Worm (Caenorhabditis elegans) whole organism, young adult: ENCODE measurements around the gene F47C12.6.

Source experiments
- B0019.2 ChIP-seq: fragments of 200-800 bp; sonication (Bioruptor generic); conservative IDR thresholded peaks from 2 replicates; pipeline ENCODE4 v1.3.6; 2022; ENCODE audit warnings: missing genetic modification reagents, missing genetic modification characterization, missing compliant biosample characterization
- B0261.1 ChIP-seq: sonication (generic microtip); optimal IDR thresholded peaks from 2 replicates; lab custom pipeline; 2016; ENCODE audit warnings: mild to moderate bottlenecking, missing genetic modification characterization, moderate library complexity, missing compliant biosample characterization
- C17E4.6 ChIP-seq: fragments of 200-800 bp; sonication (Bioruptor generic); IDR thresholded peaks from 2 replicates; pipeline ENCODE4 v1.3.6; 2022; ENCODE audit warnings: missing genetic modification reagents, missing genetic modification characterization, missing compliant biosample characterization
- F33H1.4 ChIP-seq: fragments of 200-800 bp; sonication (Bioruptor generic); IDR thresholded peaks from 2 replicates; pipeline ENCODE4 v1.3.6; 2022; ENCODE audit warnings: missing genetic modification reagents, missing genetic modification characterization, missing compliant biosample characterization
- K12H6.12 ChIP-seq: fragments of 200-800 bp; sonication (Bioruptor generic); optimal IDR thresholded peaks from 2 replicates; lab custom pipeline; 2018; ENCODE audit warnings: mild to moderate bottlenecking, missing genetic modification characterization, missing compliant biosample characterization
- T07F8.4 ChIP-seq: sonication (generic microtip); optimal IDR thresholded peaks from 2 replicates; lab custom pipeline; 2016; ENCODE audit warnings: mild to moderate bottlenecking, missing genetic modification characterization, moderate library complexity, missing compliant biosample characterization
- Y67H2A.10 ChIP-seq: fragments of 200-800 bp; sonication (Bioruptor generic); conservative IDR thresholded peaks from 2 replicates; pipeline ENCODE4 v1.3.6; 2022; ENCODE audit warnings: missing genetic modification reagents, missing genetic modification characterization, missing compliant biosample characterization
- Y95B8A.8 ChIP-seq: fragments of 200-800 bp; sonication (Bioruptor generic); IDR thresholded peaks from 2 replicates; pipeline ENCODE4 v1.3.6; 2022; ENCODE audit warnings: missing genetic modification reagents, missing genetic modification characterization, missing compliant biosample characterization
- akir-1 ChIP-seq: fragments of 200-800 bp; sonication (Bioruptor generic); optimal IDR thresholded peaks from 2 replicates; lab custom pipeline; 2018; ENCODE audit warnings: mild to moderate bottlenecking, missing genetic modification characterization, moderate library complexity, missing compliant biosample characterization
- aptf-3 ChIP-seq: fragments of 200-800 bp; sonication (Bioruptor generic); IDR thresholded peaks from 2 replicates; pipeline ENCODE4 v1.3.6; 2022; ENCODE audit warnings: missing genetic modification characterization, missing compliant biosample characterization
- atf-7 ChIP-seq: sonication (generic microtip); optimal IDR thresholded peaks from 2 replicates; lab custom pipeline; 2017; ENCODE audit warnings: mild to moderate bottlenecking, missing genetic modification characterization, missing compliant biosample characterization
- athp-1 ChIP-seq: sonication (generic microtip); optimal IDR thresholded peaks from 2 replicates; lab custom pipeline; 2017; ENCODE audit warnings: mild to moderate bottlenecking, missing genetic modification characterization, missing compliant biosample characterization
- attf-3 ChIP-seq: fragments of 200-800 bp; sonication (Bioruptor generic); conservative IDR thresholded peaks from 2 replicates; pipeline ENCODE4 v1.3.6; 2022; ENCODE audit warnings: missing genetic modification reagents, missing genetic modification characterization, missing compliant biosample characterization
- attf-5 ChIP-seq: fragments of 200-800 bp; sonication (Bioruptor generic); optimal IDR thresholded peaks from 2 replicates; lab custom pipeline; 2018; ENCODE audit warnings: mild to moderate bottlenecking, missing genetic modification characterization, missing compliant biosample characterization
- attf-6 ChIP-seq: fragments of 200-800 bp; sonication (Bioruptor generic); IDR thresholded peaks from 2 replicates; pipeline ENCODE4 v1.3.6; 2022; ENCODE audit warnings: missing genetic modification reagents, missing genetic modification characterization, missing compliant biosample characterization
- bed-1 ChIP-seq: fragments of 200-800 bp; sonication (Bioruptor generic); IDR thresholded peaks from 2 replicates; pipeline ENCODE4 v1.3.6; 2022; ENCODE audit warnings: missing genetic modification reagents, missing genetic modification characterization, missing compliant biosample characterization
- cebp-2 ChIP-seq: fragments of 200-800 bp; sonication (Bioruptor generic); IDR thresholded peaks from 2 replicates; pipeline ENCODE4 v1.3.6; 2022; ENCODE audit warnings: missing genetic modification characterization, missing compliant biosample characterization
- ceh-40 ChIP-seq: fragments of 200-800 bp; sonication (Bioruptor generic); IDR thresholded peaks from 2 replicates; pipeline ENCODE4 v1.3.6; 2022; ENCODE audit warnings: missing genetic modification characterization, missing compliant biosample characterization
- ceh-58 ChIP-seq: fragments of 200-800 bp; sonication (Bioruptor generic); IDR thresholded peaks from 2 replicates; pipeline ENCODE4 v1.3.6; 2022; ENCODE audit warnings: missing genetic modification characterization, missing compliant biosample characterization
- die-1 ChIP-seq: sonication (generic microtip); optimal IDR thresholded peaks from 2 replicates; lab custom pipeline; 2016; ENCODE audit warnings: missing genotype, mild to moderate bottlenecking, missing genetic modification characterization, missing compliant biosample characterization
- dox-1 ChIP-seq: fragments of 200-800 bp; sonication (Bioruptor generic); IDR thresholded peaks from 2 replicates; pipeline ENCODE4 v1.3.6; 2022; ENCODE audit warnings: missing genetic modification reagents, missing genetic modification characterization, missing compliant biosample characterization
- egl-44 ChIP-seq: fragments of 200-800 bp; sonication (Bioruptor generic); IDR thresholded peaks from 2 replicates; pipeline ENCODE4 v1.3.6; 2022; ENCODE audit warnings: missing genetic modification reagents, missing genetic modification characterization, missing compliant biosample characterization
- ekl-4 ChIP-seq: fragments of 200-800 bp; sonication (Bioruptor generic); IDR thresholded peaks from 2 replicates; pipeline ENCODE4 v1.3.6; 2022; ENCODE audit warnings: missing genetic modification reagents, missing genetic modification characterization, missing compliant biosample characterization
- fkh-3 ChIP-seq: sonication (generic microtip); optimal IDR thresholded peaks from 2 replicates; lab custom pipeline; 2016; ENCODE audit warnings: mild to moderate bottlenecking, missing genetic modification characterization, missing compliant biosample characterization
- him-1 ChIP-seq: sonication (generic microtip); optimal IDR thresholded peaks from 2 replicates; lab custom pipeline; 2016; ENCODE audit warnings: missing genotype, missing genetic modification reagents, missing genetic modification characterization, missing compliant biosample characterization
- hlh-12 ChIP-seq: sonication (generic microtip); optimal IDR thresholded peaks from 2 replicates; lab custom pipeline; 2016; ENCODE audit warnings: missing genetic modification characterization, missing compliant biosample characterization
- hlh-26 ChIP-seq: fragments of 200-800 bp; sonication (Bioruptor generic); conservative IDR thresholded peaks from 2 replicates; pipeline ENCODE4 v1.3.6; 2022; ENCODE audit warnings: missing genetic modification reagents, missing genetic modification characterization, missing compliant biosample characterization
- hrde-1 ChIP-seq: sonication (generic microtip); optimal IDR thresholded peaks from 2 replicates; lab custom pipeline; 2016; ENCODE audit warnings: missing genetic modification characterization, mild to moderate bottlenecking, missing compliant biosample characterization, moderate library complexity, missing genotype, missing genetic modification reagents, borderline replicate concordance
- let-607 ChIP-seq, 2 experiments: fragments of 200-800 bp in 1 of 2; sonication (Bioruptor generic) in 1 of 2; sonication (generic microtip) in 1 of 2; optimal IDR thresholded peaks; 2 replicates each; lab custom pipeline; 2016 to 2018; ENCODE audit warnings: mild to moderate bottlenecking in 2 of 2, missing compliant biosample characterization in 2 of 2, missing genetic modification characterization in 2 of 2, moderate library complexity in 2 of 2, missing genotype in 1 of 2
- lir-1 ChIP-seq: fragments of 200-800 bp; sonication (Bioruptor generic); conservative IDR thresholded peaks from 2 replicates; pipeline ENCODE4 v1.3.6; 2022; ENCODE audit warnings: missing genetic modification reagents, missing genetic modification characterization, missing compliant biosample characterization
- lsl-1 ChIP-seq: fragments of 200-800 bp; sonication (Bioruptor generic); optimal IDR thresholded peaks from 2 replicates; lab custom pipeline; 2018; ENCODE audit warnings: mild to moderate bottlenecking, missing genetic modification characterization, moderate library complexity, missing compliant biosample characterization
- madf-8 ChIP-seq: fragments of 200-800 bp; sonication (Bioruptor generic); conservative IDR thresholded peaks from 2 replicates; pipeline ENCODE4 v1.3.6; 2022; ENCODE audit warnings: missing genetic modification reagents, missing genetic modification characterization, missing compliant biosample characterization
- mel-28 ChIP-seq: sonication (generic microtip); optimal IDR thresholded peaks from 2 replicates; lab custom pipeline; 2016; ENCODE audit warnings: borderline replicate concordance, mild to moderate bottlenecking, missing genetic modification characterization, missing compliant biosample characterization
- nfya-2 ChIP-seq: fragments of 200-800 bp; sonication (Bioruptor generic); IDR thresholded peaks from 2 replicates; pipeline ENCODE4 v1.3.6; 2022; ENCODE audit warnings: missing genetic modification reagents, missing genetic modification characterization, missing compliant biosample characterization
- nhr-90 ChIP-seq: sonication (generic microtip); optimal IDR thresholded peaks from 2 replicates; lab custom pipeline; 2016; ENCODE audit warnings: missing genotype, mild to moderate bottlenecking, missing genetic modification characterization, missing compliant biosample characterization
- repo-1 ChIP-seq: sonication (generic microtip); optimal IDR thresholded peaks from 2 replicates; lab custom pipeline; 2017; ENCODE audit warnings: mild to moderate bottlenecking, missing genetic modification characterization, missing compliant biosample characterization
- sea-2 ChIP-seq: fragments of 200-800 bp; sonication (Bioruptor generic); IDR thresholded peaks from 2 replicates; pipeline ENCODE4 v1.3.6; 2022; ENCODE audit warnings: missing genetic modification characterization, missing compliant biosample characterization
- snpc-1.3 ChIP-seq: sonication (generic microtip); optimal IDR thresholded peaks from 2 replicates; lab custom pipeline; 2017; ENCODE audit warnings: missing genetic modification characterization, mild to moderate bottlenecking, missing compliant biosample characterization, antibody characterized with exemption, moderate library complexity, missing genotype, missing genetic modification reagents; ENCODE audit not compliant: insufficient read depth
- snpc-3.4 ChIP-seq: sonication (generic microtip); optimal IDR thresholded peaks from 2 replicates; lab custom pipeline; 2017; ENCODE audit warnings: missing genetic modification characterization, mild to moderate bottlenecking, missing compliant biosample characterization, antibody characterized with exemption, moderate library complexity, missing genotype, missing genetic modification reagents
- somi-1 ChIP-seq: fragments of 200-800 bp; sonication (Bioruptor generic); optimal IDR thresholded peaks from 2 replicates; lab custom pipeline; 2018; ENCODE audit warnings: mild to moderate bottlenecking, missing genetic modification characterization, missing compliant biosample characterization
- unc-130 ChIP-seq: sonication (generic microtip); optimal IDR thresholded peaks from 2 replicates; lab custom pipeline; 2016; ENCODE audit warnings: missing genetic modification reagents, missing genetic modification characterization, missing compliant biosample characterization
- xnd-1 ChIP-seq: sonication (generic microtip); optimal IDR thresholded peaks from 2 replicates; lab custom pipeline; 2016; ENCODE audit warnings: missing genotype, missing genetic modification reagents, missing genetic modification characterization, missing compliant biosample characterization
- zfh-2 ChIP-seq: fragments of 200-800 bp; sonication (Bioruptor generic); conservative IDR thresholded peaks from 2 replicates; pipeline ENCODE4 v1.3.6; 2022; ENCODE audit warnings: missing genetic modification reagents, missing genetic modification characterization, missing compliant biosample characterization
- ztf-22 ChIP-seq: fragments of 200-800 bp; sonication (Bioruptor generic); optimal IDR thresholded peaks from 2 replicates; lab custom pipeline; 2018; ENCODE audit warnings: mild to moderate bottlenecking, missing genetic modification characterization, moderate library complexity, missing compliant biosample characterization
- ztf-25 ChIP-seq: fragments of 200-800 bp; sonication (Bioruptor generic); IDR thresholded peaks from 2 replicates; pipeline ENCODE4 v1.3.6; 2022; ENCODE audit warnings: missing genetic modification reagents, missing genetic modification characterization, missing compliant biosample characterization
- ztf-26 ChIP-seq: sonication (generic microtip); optimal IDR thresholded peaks from 2 replicates; lab custom pipeline; 2017; ENCODE audit warnings: missing genetic modification characterization, missing compliant biosample characterization
- ztf-28 ChIP-seq: fragments of 200-800 bp; sonication (Bioruptor generic); IDR thresholded peaks from 2 replicates; pipeline ENCODE4 v1.3.6; 2022; ENCODE audit warnings: missing genetic modification reagents, missing genetic modification characterization, missing compliant biosample characterization

Gene F47C12.6

ce11 chrIV:4024159-4025004 lies 31.2 kb upstream of the F47C12.6 start (continued):
- TF ChIP-seq snpc-1.3 (tag; lab: Kevin White, UChicago) (no peak), atf-7 (tag; lab: Kevin White, UChicago) (peak; percentile 29), cebp-2 (GFP tag; lab: Robert Waterston, UW) (no peak), egl-44 (GFP tag; lab: Robert Waterston, UW) (0 out of 2 replicates have a peak, but pooled peaks have one; percentile 38), let-607 (tag; optimal IDR thresholded peaks at IDR 0.05; lab: Kevin White, UChicago) (peak in 1 of 2 experiments; percentile 5), attf-3 (GFP tag; lab: Robert Waterston, UW) (0 out of 2 replicates have a peak, but pooled peaks have one; percentile 11), C17E4.6 (GFP tag; lab: Robert Waterston, UW) (no peak), ztf-25 (GFP tag; lab: Robert Waterston, UW) (no peak), fkh-3 (tag; lab: Kevin White, UChicago) (no peak), ekl-4 (GFP tag; lab: Robert Waterston, UW) (0 out of 2 replicates have a peak, but pooled peaks have one; percentile 41), nhr-90 (peak; percentile 12), mel-28 (no peak), akir-1 (GFP tag; lab: Kevin White, UChicago) (no peak), sea-2 (no peak), ztf-26 (tag; lab: Kevin White, UChicago) (peak; percentile 65), zfh-2 (GFP tag; lab: Robert Waterston, UW) (peak; percentile 95), ztf-22 (GFP tag; lab: Kevin White, UChicago) (peak; percentile 26), madf-8 (no peak), Y95B8A.8 (GFP tag; lab: Robert Waterston, UW) (peak; percentile 75), snpc-3.4 (no peak), athp-1 (tag; lab: Kevin White, UChicago) (no peak), F33H1.4 (GFP tag; lab: Robert Waterston, UW) (no peak), repo-1 (tag; lab: Kevin White, UChicago) (no peak), lir-1 (GFP tag; lab: Robert Waterston, UW) (peak; percentile 66), hlh-26 (no peak), aptf-3 (GFP tag; lab: Robert Waterston, UW) (no peak), B0261.1 (tag; lab: Kevin White, UChicago) (no peak), attf-5 (peak; percentile 57), attf-6 (GFP tag; lab: Robert Waterston, UW) (no peak), B0019.2 (GFP tag; lab: Robert Waterston, UW) (no peak), xnd-1 (no peak), ceh-40 (GFP tag; lab: Robert Waterston, UW) (no peak), ztf-28 (no peak), hlh-12 (tag; lab: Kevin White, UChicago) (no peak), lsl-1 (GFP tag; lab: Kevin White, UChicago) (no peak), T07F8.4 (tag; lab: Kevin White, UChicago) (no peak), unc-130 (GFP tag; lab: Kevin White, UChicago) (no peak), K12H6.12 (peak; percentile 51), nfya-2 (GFP tag; lab: Robert Waterston, UW) (no peak), Y67H2A.10 (GFP tag; lab: Robert Waterston, UW) (no peak), him-1 (no peak), ceh-58 (GFP tag; lab: Robert Waterston, UW) (no peak), dox-1 (peak; percentile 64), somi-1 (GFP tag; lab: Kevin White, UChicago) (peak; percentile 87), hrde-1 (no peak), die-1 (tag; lab: Kevin White, UChicago) (no peak), bed-1 (GFP tag; lab: Robert Waterston, UW) (no peak)
